Worm (Caenorhabditis elegans) whole organism, L1 larva: Measurements from ENCODE around the gene ZK686.6.

Experiments used
- C04F5.9 ChIP-seq: sonication (generic microtip); optimal IDR thresholded peaks from 2 replicates; lab custom pipeline; 2016; ENCODE audit warnings: missing genetic modification characterization, missing compliant biosample characterization
- C16A3.4 ChIP-seq: fragments of 150-350 bp; optimal IDR thresholded peaks from 2 replicates; lab custom pipeline; 2014; ENCODE audit warnings: missing biosample characterization, missing genetic modification characterization
- F16B12.6 ChIP-seq: fragments of 150-350 bp; optimal IDR thresholded peaks from 2 replicates; lab custom pipeline; 2014; ENCODE audit warnings: missing biosample characterization, missing genetic modification characterization
- Y116A8C.19 ChIP-seq: sonication (generic microtip); optimal IDR thresholded peaks from 2 replicates; lab custom pipeline; 2016; ENCODE audit warnings: missing compliant biosample characterization, missing genetic modification characterization, borderline replicate concordance
- aha-1 ChIP-seq: fragments of 150-350 bp; optimal IDR thresholded peaks from 2 replicates; lab custom pipeline; 2014; ENCODE audit warnings: missing biosample characterization, missing genetic modification characterization
- alr-1 ChIP-seq: fragments of 200-800 bp; sonication (Bioruptor generic); optimal IDR thresholded peaks from 2 replicates; lab custom pipeline; 2018; ENCODE audit warnings: borderline replicate concordance, mild to moderate bottlenecking, missing genetic modification characterization, missing compliant biosample characterization
- ama-1 ChIP-seq: fragments of 150-350 bp; optimal IDR thresholded peaks from 2 replicates; lab custom pipeline; 2014
- ceh-63 ChIP-seq: fragments of 200-800 bp; sonication (Bioruptor generic); optimal IDR thresholded peaks from 2 replicates; lab custom pipeline; 2018; ENCODE audit warnings: mild to moderate bottlenecking, missing genetic modification characterization, missing compliant biosample characterization
- ceh-82 ChIP-seq, 3 experiments: fragments of 150-350 bp in 1 of 3; sonication (generic microtip) in 2 of 3; optimal IDR thresholded peaks; 2 replicates each; lab custom pipeline; 2014 to 2017; ENCODE audit warnings: missing biosample characterization in 3 of 3, missing genetic modification characterization in 3 of 3
- ceh-88 ChIP-seq: fragments of 200-800 bp; sonication (Bioruptor generic); IDR thresholded peaks from 2 replicates; pipeline ENCODE4 v1.3.6; 2022; ENCODE audit warnings: missing genetic modification characterization, missing compliant biosample characterization
- ces-1 ChIP-seq: fragments of 150-350 bp; optimal IDR thresholded peaks from 2 replicates; lab custom pipeline; 2014; ENCODE audit warnings: missing biosample characterization, missing genetic modification reagents, missing genetic modification characterization
- dpl-1 ChIP-seq, 3 experiments: fragments of 150-350 bp in 2 of 3; sonication (generic microtip) in 1 of 3; optimal IDR thresholded peaks; 2 replicates each; lab custom pipeline; 2014 to 2017; ENCODE audit warnings: missing biosample characterization in 3 of 3, missing genetic modification characterization in 3 of 3, missing genetic modification reagents in 3 of 3
- efl-3 ChIP-seq: fragments of 200-800 bp; sonication (Bioruptor generic); optimal IDR thresholded peaks from 2 replicates; lab custom pipeline; 2018; ENCODE audit warnings: mild to moderate bottlenecking, missing genetic modification characterization, missing compliant biosample characterization
- egl-13 ChIP-seq: sonication (generic microtip); optimal IDR thresholded peaks from 2 replicates; lab custom pipeline; 2016; ENCODE audit warnings: missing genotype, missing genetic modification reagents, missing genetic modification characterization, missing compliant biosample characterization
- egl-27 ChIP-seq, 2 experiments: fragments of 150-350 bp in 1 of 2; sonication (generic microtip); optimal IDR thresholded peaks; 3 replicates each; lab custom pipeline; 2017 to 2018; ENCODE audit warnings: missing biosample characterization in 2 of 2, missing genetic modification characterization in 2 of 2, missing genetic modification reagents in 2 of 2
- elt-2 ChIP-seq: sonication (generic microtip); optimal IDR thresholded peaks from 2 replicates; lab custom pipeline; 2016; ENCODE audit warnings: missing genetic modification characterization, mild to moderate bottlenecking, inconsistent platforms, missing compliant biosample characterization, missing genetic modification reagents
- elt-3 ChIP-seq, 6 experiments: fragments of 150-350 bp in 1 of 6; sonication (generic microtip); optimal IDR thresholded peaks; 2 replicates each; lab custom pipeline; 2017 to 2018; ENCODE audit warnings: missing biosample characterization in 6 of 6, missing genetic modification characterization in 6 of 6, inconsistent platforms in 1 of 6
- fkh-10 ChIP-seq: sonication (generic microtip); optimal IDR thresholded peaks from 2 replicates; lab custom pipeline; 2017; ENCODE audit warnings: missing biosample characterization, missing genetic modification reagents, missing genetic modification characterization
- fkh-4 ChIP-seq: sonication (generic microtip); optimal IDR thresholded peaks from 2 replicates; lab custom pipeline; 2016; ENCODE audit warnings: missing compliant biosample characterization, missing genetic modification characterization, borderline replicate concordance
- grh-1 ChIP-seq: fragments of 200-800 bp; sonication (Bioruptor generic); IDR thresholded peaks from 2 replicates; pipeline ENCODE4 v1.3.6; 2022; ENCODE audit warnings: missing genetic modification reagents, missing genetic modification characterization, missing compliant biosample characterization
- hlh-17 ChIP-seq: fragments of 200-800 bp; sonication (Bioruptor generic); optimal IDR thresholded peaks from 2 replicates; lab custom pipeline; 2018; ENCODE audit warnings: missing genetic modification characterization, mild to moderate bottlenecking, missing compliant biosample characterization, moderate library complexity, borderline replicate concordance
- lin-13 ChIP-seq: fragments of 150-350 bp; optimal IDR thresholded peaks from 2 replicates; lab custom pipeline; 2014; ENCODE audit warnings: missing biosample characterization, missing genetic modification reagents, missing genetic modification characterization
- lin-14 ChIP-seq: fragments of 200-800 bp; sonication (Bioruptor generic); optimal IDR thresholded peaks from 2 replicates; lab custom pipeline; 2018; ENCODE audit warnings: mild to moderate bottlenecking, missing genetic modification characterization, moderate library complexity, missing compliant biosample characterization
- lin-15B ChIP-seq: fragments of 150-350 bp; sonication (generic microtip); optimal IDR thresholded peaks from 3 replicates; lab custom pipeline; 2014; ENCODE audit warnings: missing biosample characterization, missing genetic modification characterization
- lin-39 ChIP-seq: fragments of 150-350 bp; optimal IDR thresholded peaks from 2 replicates; lab custom pipeline; 2014; ENCODE audit warnings: missing biosample characterization, missing genetic modification reagents, missing genetic modification characterization
- lsy-2 ChIP-seq, 2 experiments: fragments of 150-350 bp; optimal IDR thresholded peaks; 2 replicates each; lab custom pipeline; 2014; ENCODE audit warnings: missing biosample characterization in 2 of 2, missing genetic modification characterization in 2 of 2
- mdl-1 ChIP-seq, 2 experiments: fragments of 150-350 bp; optimal IDR thresholded peaks; 2 replicates each; lab custom pipeline; 2014 to 2017; ENCODE audit warnings: missing biosample characterization in 2 of 2, missing genetic modification characterization in 2 of 2, inconsistent platforms in 1 of 2
- mef-2 ChIP-seq: fragments of 150-350 bp; optimal IDR thresholded peaks from 2 replicates; lab custom pipeline; 2014; ENCODE audit warnings: missing biosample characterization, missing genetic modification characterization
- mep-1 ChIP-seq: fragments of 150-350 bp; optimal IDR thresholded peaks from 2 replicates; lab custom pipeline; 2014; ENCODE audit warnings: missing biosample characterization, missing genetic modification characterization
- nhr-11 ChIP-seq: fragments of 150-350 bp; optimal IDR thresholded peaks from 2 replicates; lab custom pipeline; 2014; ENCODE audit warnings: missing biosample characterization, missing genetic modification characterization
- nhr-19 ChIP-seq: fragments of 200-800 bp; sonication (Bioruptor generic); conservative IDR thresholded peaks from 2 replicates; pipeline ENCODE4 v1.3.6; 2022; ENCODE audit warnings: missing genetic modification characterization, missing compliant biosample characterization
- nhr-20 ChIP-seq: sonication (generic microtip); optimal IDR thresholded peaks from 2 replicates; lab custom pipeline; 2016; ENCODE audit warnings: mild to moderate bottlenecking, missing genetic modification characterization, missing compliant biosample characterization
- nhr-237 ChIP-seq: fragments of 150-350 bp; optimal IDR thresholded peaks from 2 replicates; lab custom pipeline; 2014; ENCODE audit warnings: missing biosample characterization, missing genetic modification characterization
- nhr-28 ChIP-seq: fragments of 150-350 bp; optimal IDR thresholded peaks from 2 replicates; lab custom pipeline; 2014; ENCODE audit warnings: missing biosample characterization, missing genetic modification characterization
- nhr-71 ChIP-seq: sonication (generic microtip); optimal IDR thresholded peaks from 2 replicates; lab custom pipeline; 2016; ENCODE audit warnings: mild to moderate bottlenecking, missing genetic modification characterization, moderate library complexity, missing compliant biosample characterization
- nhr-76 ChIP-seq: sonication (generic microtip); optimal IDR thresholded peaks from 2 replicates; lab custom pipeline; 2017; ENCODE audit warnings: missing biosample characterization, missing genetic modification characterization
- nhr-77 ChIP-seq: fragments of 150-350 bp; optimal IDR thresholded peaks from 2 replicates; lab custom pipeline; 2014; ENCODE audit warnings: missing biosample characterization, missing genetic modification characterization
- nhr-84 ChIP-seq: sonication (generic microtip); optimal IDR thresholded peaks from 2 replicates; lab custom pipeline; 2017; ENCODE audit warnings: missing biosample characterization, missing genetic modification characterization
- nhr-85 ChIP-seq: sonication (generic microtip); peaks from one replicate; lab custom pipeline; 2016; ENCODE audit warnings: missing genetic modification characterization, inconsistent platforms, missing compliant biosample characterization
- nhr-90 ChIP-seq: sonication (generic microtip); optimal IDR thresholded peaks from 2 replicates; lab custom pipeline; 2016; ENCODE audit warnings: mild to moderate bottlenecking, missing genetic modification characterization, missing compliant biosample characterization; ENCODE audit not compliant: poor library complexity
- pag-3 ChIP-seq: sonication (generic microtip); optimal IDR thresholded peaks from 2 replicates; lab custom pipeline; 2017; ENCODE audit warnings: missing genetic modification characterization, mild to moderate bottlenecking, missing compliant biosample characterization, antibody characterized with exemption, borderline replicate concordance; ENCODE audit not compliant: insufficient read depth
- pax-3 ChIP-seq: fragments of 200-800 bp; sonication (Bioruptor generic); optimal IDR thresholded peaks from 2 replicates; lab custom pipeline; 2018; ENCODE audit warnings: mild to moderate bottlenecking, missing genetic modification characterization, moderate library complexity, missing compliant biosample characterization
- pqm-1 ChIP-seq: sonication (generic microtip); optimal IDR thresholded peaks from 3 replicates; lab custom pipeline; 2017; ENCODE audit warnings: missing biosample characterization, missing genetic modification characterization
- rnt-1 ChIP-seq: sonication (generic microtip); optimal IDR thresholded peaks from 2 replicates; lab custom pipeline; 2016; ENCODE audit warnings: mild to moderate bottlenecking, missing genetic modification characterization, moderate library complexity, missing compliant biosample characterization
- skn-1 ChIP-seq: fragments of 150-350 bp; optimal IDR thresholded peaks from 2 replicates; lab custom pipeline; 2014; ENCODE audit warnings: missing biosample characterization, missing genetic modification characterization
- snu-23 ChIP-seq: sonication (generic microtip); optimal IDR thresholded peaks from 2 replicates; lab custom pipeline; 2016; ENCODE audit warnings: missing genetic modification characterization, missing compliant biosample characterization
- sup-37 ChIP-seq: fragments of 200-800 bp; sonication (Bioruptor generic); optimal IDR thresholded peaks from 2 replicates; lab custom pipeline; 2018; ENCODE audit warnings: mild to moderate bottlenecking, missing genetic modification characterization, missing compliant biosample characterization
- tbx-2 ChIP-seq: sonication (generic microtip); optimal IDR thresholded peaks from 2 replicates; lab custom pipeline; 2016; ENCODE audit warnings: missing genetic modification characterization, missing compliant biosample characterization
- unc-30 ChIP-seq: sonication (generic microtip); optimal IDR thresholded peaks from 2 replicates; lab custom pipeline; 2017; ENCODE audit warnings: missing biosample characterization, missing genetic modification characterization
- unc-86 ChIP-seq: sonication (generic microtip); optimal IDR thresholded peaks from 2 replicates; lab custom pipeline; 2016; ENCODE audit warnings: missing genetic modification characterization, missing compliant biosample characterization
- unc-98 ChIP-seq: fragments of 200-800 bp; sonication (Bioruptor generic); IDR thresholded peaks from 2 replicates; pipeline ENCODE4 v1.3.6; 2022; ENCODE audit warnings: missing genetic modification characterization, missing compliant biosample characterization
- ztf-11 ChIP-seq, 2 experiments: sonication (generic microtip); optimal IDR thresholded peaks; 2 replicates each; lab custom pipeline; 2016 to 2017; ENCODE audit warnings: missing genetic modification characterization in 2 of 2, missing biosample characterization in 1 of 2, missing compliant biosample characterization in 1 of 2

ZK686.6 gene

ce11 chrIII:7729534-7730061 lies 43.2 kb downstream of the ZK686.6 start, which contains the start of gene ZK112.4 (continued):
- TF ChIP-seq dpl-1 (GFP tag; optimal IDR thresholded peaks at IDR 0.05; lab: Kevin White, UChicago) = peak; percentile 24 to 46 (median 28)
- peak; percentile 63 for TF ChIP-seq tbx-2
- peak; percentile 6 for TF ChIP-seq elt-2
- TF ChIP-seq ceh-82 (tag; optimal IDR thresholded peaks at IDR 0.05; lab: Kevin White, UChicago) = peak in 2 of 3 experiments; percentile 32 to 56
- TF ChIP-seq lin-15B (tag; lab: Kevin White, UChicago) = no peak
- peak; percentile 83 for TF ChIP-seq nhr-71 (tag; lab: Kevin White, UChicago)
- TF ChIP-seq nhr-85 (tag; lab: Kevin White, UChicago) = peak; percentile 73
- peak; percentile 82 for TF ChIP-seq nhr-20 (tag; lab: Kevin White, UChicago)
- TF ChIP-seq aha-1 (tag; lab: Kevin White, UChicago) = no peak
- no peak for TF ChIP-seq ama-1 (lab: Kevin White, UChicago)
- peak; percentile 48 to 68 for TF ChIP-seq lsy-2 (tag; optimal IDR thresholded peaks at IDR 0.05; lab: Kevin White, UChicago)
- TF ChIP-seq nhr-28 (tag; lab: Kevin White, UChicago) = no peak
- TF ChIP-seq egl-27 (tag; optimal IDR thresholded peaks at IDR 0.05; lab: Kevin White, UChicago) = peak in 1 of 2 experiments; percentile 39
- no peak for TF ChIP-seq nhr-237 (tag; lab: Kevin White, UChicago)
- TF ChIP-seq hlh-17 (GFP tag; lab: Kevin White, UChicago) = no peak
- no peak for TF ChIP-seq nhr-76 (tag; lab: Kevin White, UChicago)
- TF ChIP-seq mef-2 (tag; lab: Kevin White, UChicago) = no peak
- TF ChIP-seq efl-3 (GFP tag; lab: Kevin White, UChicago) = no peak
- TF ChIP-seq sup-37 (GFP tag; lab: Kevin White, UChicago) = no peak
- TF ChIP-seq C16A3.4 (tag; lab: Kevin White, UChicago) = peak; percentile 36
- TF ChIP-seq unc-30 (tag; lab: Kevin White, UChicago) = no peak
- no peak for TF ChIP-seq ceh-63
- peak; percentile 79 for TF ChIP-seq nhr-77 (tag; lab: Kevin White, UChicago)
- TF ChIP-seq fkh-4 (tag; lab: Kevin White, UChicago) = no peak
- peak; percentile 35 for TF ChIP-seq nhr-84 (tag; lab: Kevin White, UChicago)
- peak; percentile 16 for TF ChIP-seq egl-13 (tag; lab: Kevin White, UChicago)
- no peak for TF ChIP-seq alr-1
- TF ChIP-seq lin-13 (GFP tag; lab: Kevin White, UChicago) = peak; percentile 60
- peak; percentile 6 for TF ChIP-seq F16B12.6 (tag; lab: Kevin White, UChicago)
- peak in 1 of 2 experiments; percentile 20 for TF ChIP-seq mdl-1 (tag; optimal IDR thresholded peaks at IDR 0.05; lab: Kevin White, UChicago)
- no peak for TF ChIP-seq pag-3
- peak; percentile 51 for TF ChIP-seq nhr-19 (GFP tag; lab: Robert Waterston, UW)
- no peak for TF ChIP-seq grh-1 (GFP tag; lab: Robert Waterston, UW)
- TF ChIP-seq elt-3 (tag; optimal IDR thresholded peaks at IDR 0.05; lab: Kevin White, UChicago) = peak in 2 of 6 experiments; percentile 3 to 14
- no peak for TF ChIP-seq unc-98 (GFP tag; lab: Robert Waterston, UW)
- TF ChIP-seq fkh-10 (GFP tag; lab: Kevin White, UChicago) = peak; percentile 48
- no peak for TF ChIP-seq lin-39 (tag; lab: Kevin White, UChicago)
- TF ChIP-seq C04F5.9 = no peak
- peak; percentile 98 for TF ChIP-seq lin-14
- TF ChIP-seq unc-86 = peak; percentile 43
- no peak for TF ChIP-seq Y116A8C.19 (tag; lab: Kevin White, UChicago)
- no peak for TF ChIP-seq pqm-1 (tag; lab: Kevin White, UChicago)
- TF ChIP-seq ztf-11 (tag; optimal IDR thresholded peaks at IDR 0.05; lab: Kevin White, UChicago) = no peak
- peak; percentile 62 for TF ChIP-seq skn-1 (tag; lab: Kevin White, UChicago)
- TF ChIP-seq rnt-1 (tag; lab: Kevin White, UChicago) = peak; percentile 55
- TF ChIP-seq ceh-88 (GFP tag; lab: Robert Waterston, UW) = no peak
- TF ChIP-seq pax-3 (tag; lab: Kevin White, UChicago) = no peak
- peak; percentile 43 for TF ChIP-seq nhr-90 (tag; lab: Kevin White, UChicago)
- TF ChIP-seq ces-1 (GFP tag; lab: Kevin White, UChicago) = no peak
- TF ChIP-seq mep-1 (tag; lab: Kevin White, UChicago) = peak; percentile 74
- TF ChIP-seq snu-23 = peak; percentile 76
- no peak for TF ChIP-seq nhr-11 (tag; lab: Kevin White, UChicago)
